Fruit fly (Drosophila melanogaster): Measurements from ENCODE around the gene osa.

DNA sequence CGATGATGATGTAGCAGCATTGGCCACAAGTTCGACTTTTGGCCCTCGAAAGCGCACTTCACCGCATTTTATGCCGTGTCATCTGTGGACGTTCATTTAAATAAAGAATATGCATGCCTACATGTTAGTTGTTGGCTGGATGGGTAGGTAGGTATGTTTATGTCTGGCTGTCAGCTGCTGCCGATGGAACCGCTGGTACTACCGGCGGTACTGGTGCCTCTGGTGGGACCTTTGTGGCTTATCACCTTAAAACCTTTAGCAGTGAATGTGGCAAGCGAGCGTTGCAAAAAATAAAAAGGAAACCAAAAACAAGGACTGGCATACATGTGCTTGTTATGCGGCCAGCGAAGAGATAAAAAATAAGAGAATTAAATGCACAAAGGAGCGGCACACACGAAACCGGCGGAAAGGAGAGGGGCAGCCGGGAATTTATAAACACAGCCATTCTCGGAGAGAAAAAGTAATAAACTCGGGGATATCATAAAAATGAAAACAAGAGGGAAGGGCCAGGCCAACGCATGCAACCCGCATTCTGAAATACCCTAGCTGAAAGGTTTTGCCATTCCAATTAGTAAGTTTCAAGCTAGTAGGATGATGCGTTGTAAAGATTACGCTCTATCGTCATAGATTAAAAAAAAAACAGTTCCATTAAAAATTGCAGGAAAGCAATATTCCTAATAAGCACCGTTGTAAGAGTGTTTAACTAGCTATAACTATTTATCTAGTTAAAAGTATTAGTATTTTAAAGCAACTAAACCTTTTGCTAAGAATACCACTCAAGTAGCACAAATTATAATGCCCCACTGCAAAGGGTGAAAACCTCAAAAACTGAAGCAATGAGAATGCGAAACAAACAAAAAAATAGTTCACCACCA is 15.9 kb downstream of the osa start:
- peak; percentile 47 for TF ChIP-seq CG13204 (GFP tag; optimal IDR thresholded peaks at IDR 0.05)
- TF ChIP-seq CG10348 (GFP tag; IDR thresholded peaks at IDR 0.05), result no peak
- TF ChIP-seq CG32121 (GFP tag; IDR thresholded peaks at IDR 0.05), result no peak
- TF ChIP-seq CG14655 (GFP tag; optimal IDR thresholded peaks at IDR 0.05), result peak; percentile 72
- TF ChIP-seq CG34367 (tag; optimal IDR thresholded peaks at IDR 0.05), result peak; percentile 87
- TF ChIP-seq EcR (GFP tag; optimal IDR thresholded peaks at IDR 0.05), result peak; percentile 26
- TF ChIP-seq CG9948 (tag; optimal IDR thresholded peaks at IDR 0.05), result peak; percentile 87
- peak; percentile 62 for TF ChIP-seq Snoo (tag; optimal IDR thresholded peaks at IDR 0.05)
- TF ChIP-seq CG17806 (tag; optimal IDR thresholded peaks at IDR 0.05), result peak; percentile 77

All from whole organism, pupa.